Worm (Caenorhabditis elegans) whole organism, L2 larva: Measurements from ENCODE around the gene imp-2.

Experiments used
- C34F6.9 ChIP-seq: fragments of 150-350 bp; optimal IDR thresholded peaks from 2 replicates; lab custom pipeline; 2014; ENCODE audit warnings: missing biosample characterization, missing genetic modification characterization
- F13H6.1 ChIP-seq: sonication (generic microtip); optimal IDR thresholded peaks from 2 replicates; lab custom pipeline; 2016; ENCODE audit warnings: missing genetic modification characterization, missing compliant biosample characterization
- R02D3.7 ChIP-seq: fragments of 150-350 bp; optimal IDR thresholded peaks from 2 replicates; lab custom pipeline; 2014; ENCODE audit warnings: missing biosample characterization, missing genetic modification characterization
- ama-1 ChIP-seq: fragments of 150-350 bp; optimal IDR thresholded peaks from 2 replicates; lab custom pipeline; 2018; ENCODE audit warnings: inconsistent platforms
- ceh-82 ChIP-seq: fragments of 150-350 bp; optimal IDR thresholded peaks from 2 replicates; lab custom pipeline; 2014; ENCODE audit warnings: missing biosample characterization, missing genetic modification characterization
- dmd-4 ChIP-seq: sonication (generic microtip); optimal IDR thresholded peaks from 2 replicates; lab custom pipeline; 2017; ENCODE audit warnings: missing biosample characterization, missing genetic modification characterization
- egl-27 ChIP-seq: sonication (generic microtip); optimal IDR thresholded peaks from 3 replicates; lab custom pipeline; 2017; ENCODE audit warnings: missing biosample characterization, missing genetic modification reagents, missing genetic modification characterization
- elt-1 ChIP-seq: fragments of 150-350 bp; optimal IDR thresholded peaks from 2 replicates; lab custom pipeline; 2014; ENCODE audit warnings: missing biosample characterization, missing genetic modification characterization
- elt-3 ChIP-seq: sonication (generic microtip); optimal IDR thresholded peaks from 2 replicates; lab custom pipeline; 2017; ENCODE audit warnings: missing biosample characterization, missing genetic modification characterization
- fos-1 ChIP-seq: fragments of 150-350 bp; optimal IDR thresholded peaks from 2 replicates; lab custom pipeline; 2014; ENCODE audit warnings: missing biosample characterization, missing genetic modification characterization
- lin-11 ChIP-seq: fragments of 150-350 bp; sonication (generic microtip); optimal IDR thresholded peaks from 2 replicates; lab custom pipeline; 2014; ENCODE audit warnings: missing biosample characterization, missing genetic modification characterization, inconsistent platforms, mixed read lengths
- lsy-2 ChIP-seq, 2 experiments: fragments of 150-350 bp in 1 of 2; sonication (generic microtip) in 1 of 2; optimal IDR thresholded peaks; 2 replicates each; lab custom pipeline; 2014 to 2017; ENCODE audit warnings: missing biosample characterization in 2 of 2, missing genetic modification characterization in 2 of 2
- mab-5 ChIP-seq: fragments of 150-350 bp; optimal IDR thresholded peaks from 2 replicates; lab custom pipeline; 2014; ENCODE audit warnings: missing biosample characterization, missing genetic modification characterization
- mbf-1 ChIP-seq: sonication (generic microtip); optimal IDR thresholded peaks from 2 replicates; lab custom pipeline; 2017; ENCODE audit warnings: missing biosample characterization, missing genetic modification characterization
- nhr-11 ChIP-seq: fragments of 150-350 bp; optimal IDR thresholded peaks from 2 replicates; lab custom pipeline; 2014; ENCODE audit warnings: missing biosample characterization, missing genetic modification characterization
- nhr-12 ChIP-seq: fragments of 150-350 bp; optimal IDR thresholded peaks from 2 replicates; lab custom pipeline; 2014; ENCODE audit warnings: missing biosample characterization, missing genetic modification characterization
- nhr-21 ChIP-seq: fragments of 150-350 bp; optimal IDR thresholded peaks from 2 replicates; lab custom pipeline; 2014; ENCODE audit warnings: missing biosample characterization, missing genetic modification characterization
- nhr-23 ChIP-seq: fragments of 150-350 bp; optimal IDR thresholded peaks from 2 replicates; lab custom pipeline; 2014; ENCODE audit warnings: missing biosample characterization, missing genetic modification reagents, missing genetic modification characterization
- nhr-25 ChIP-seq: fragments of 150-350 bp; sonication (generic microtip); optimal IDR thresholded peaks from 3 replicates; lab custom pipeline; 2014; ENCODE audit warnings: missing biosample characterization, missing genetic modification characterization
- nhr-77 ChIP-seq: fragments of 150-350 bp; optimal IDR thresholded peaks from 2 replicates; lab custom pipeline; 2014; ENCODE audit warnings: missing biosample characterization, missing genetic modification characterization
- peb-1 ChIP-seq: fragments of 150-350 bp; optimal IDR thresholded peaks from 2 replicates; lab custom pipeline; 2014; ENCODE audit warnings: missing biosample characterization, missing genetic modification characterization
- sma-3 ChIP-seq: sonication (generic microtip); optimal IDR thresholded peaks from 2 replicates; lab custom pipeline; 2016; ENCODE audit warnings: missing genetic modification reagents, missing genetic modification characterization, missing compliant biosample characterization
- sma-9 ChIP-seq, 2 experiments: fragments of 150-350 bp in 1 of 2; sonication (generic microtip) in 1 of 2; optimal IDR thresholded peaks; 2 replicates each; lab custom pipeline; 2014 to 2016; ENCODE audit warnings: missing genetic modification characterization in 2 of 2, mild to moderate bottlenecking in 1 of 2, missing biosample characterization in 1 of 2, missing compliant biosample characterization in 1 of 2, missing genetic modification reagents in 1 of 2, moderate library complexity in 1 of 2
- snpc-4 ChIP-seq: fragments of 150-350 bp; optimal IDR thresholded peaks from 2 replicates; lab custom pipeline; 2014; ENCODE audit warnings: missing biosample characterization, missing genetic modification characterization
- unc-39 ChIP-seq: fragments of 150-350 bp; optimal IDR thresholded peaks from 2 replicates; lab custom pipeline; 2014; ENCODE audit warnings: missing biosample characterization, missing genetic modification characterization
- ztf-4 ChIP-seq: fragments of 150-350 bp; optimal IDR thresholded peaks from 2 replicates; lab custom pipeline; 2014; ENCODE audit warnings: missing biosample characterization, missing genetic modification characterization

Gene imp-2

DNA sequence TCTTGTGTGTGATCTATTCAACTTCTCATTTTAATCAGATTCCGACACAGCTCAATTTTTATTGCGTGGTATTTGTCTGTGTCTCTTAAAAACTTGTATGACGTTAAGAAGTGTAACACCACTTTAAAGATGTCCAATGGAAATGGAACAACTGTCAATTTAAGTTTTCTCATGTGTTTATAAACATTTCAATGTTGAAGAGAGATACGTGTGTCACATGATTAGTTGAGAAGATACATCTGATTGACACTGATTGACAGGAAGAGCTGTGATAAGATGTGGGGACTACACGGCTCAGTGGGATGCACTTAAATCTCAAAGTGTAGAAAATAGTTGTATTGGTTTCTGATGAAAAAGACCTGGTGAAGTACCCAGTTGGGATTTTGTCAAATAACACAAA is 50.4 kb downstream of the imp-2 start (continued):
- TF ChIP-seq lin-11 (no peak), nhr-21 (tag; lab: Kevin White, UChicago) (no peak), elt-1 (tag; lab: Kevin White, UChicago) (no peak), fos-1 (tag; lab: Kevin White, UChicago) (no peak), sma-9 (GFP tag; optimal IDR thresholded peaks at IDR 0.05; lab: Kevin White, UChicago) (peak; percentile 72), sma-9 (tag; optimal IDR thresholded peaks at IDR 0.05; lab: Kevin White, UChicago) (no peak), egl-27 (no peak), ceh-82 (no peak), nhr-11 (tag; lab: Kevin White, UChicago) (no peak), mab-5 (peak; percentile 58), R02D3.7 (tag; lab: Kevin White, UChicago) (no peak), nhr-12 (no peak), nhr-25 (tag; lab: Kevin White, UChicago) (no peak), sma-3 (GFP tag; lab: Kevin White, UChicago) (no peak)

DNA sequence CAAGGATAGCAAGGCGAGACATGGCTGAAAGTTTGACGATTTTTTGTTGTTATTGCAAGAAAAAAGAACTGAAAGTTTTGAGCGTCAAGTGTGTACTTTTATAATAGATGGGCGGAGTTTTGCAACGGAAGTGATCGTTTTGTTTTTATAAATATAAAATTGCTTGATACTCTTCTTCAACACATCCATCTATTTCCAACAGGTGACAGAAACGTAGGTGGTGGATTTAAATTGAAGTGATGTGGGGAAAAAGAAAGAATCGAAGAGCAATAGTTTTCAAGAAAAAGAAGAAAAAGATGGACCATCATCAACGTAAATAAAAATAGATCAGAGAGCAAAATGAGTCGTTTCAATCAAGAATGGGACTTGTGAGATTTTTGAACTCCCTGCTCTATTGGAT is 51.7 kb downstream of the imp-2 start, which contains the start of gene ttr-17:
Gene ttr-17, minus strand, starts transcription at position 24 of the 400 bp plus-strand sequence.
- TF ChIP-seq fos-1 (tag; lab: Kevin White, UChicago) (no peak), nhr-77 (no peak), ztf-4 (tag; lab: Kevin White, UChicago) (no peak), peb-1 (tag; lab: Kevin White, UChicago) (no peak), snpc-4 (no peak), elt-1 (tag; lab: Kevin White, UChicago) (no peak), ama-1 (peak; percentile 54), mab-5 (no peak), unc-39 (tag; lab: Kevin White, UChicago) (no peak), dmd-4 (tag; lab: Kevin White, UChicago) (no peak), sma-9 (GFP tag; optimal IDR thresholded peaks at IDR 0.05; lab: Kevin White, UChicago) (peak; percentile 50), sma-9 (tag; optimal IDR thresholded peaks at IDR 0.05; lab: Kevin White, UChicago) (no peak), nhr-25 (tag; lab: Kevin White, UChicago) (no peak), F13H6.1 (tag; lab: Kevin White, UChicago) (peak; percentile 54), nhr-23 (tag; lab: Kevin White, UChicago) (no peak), elt-3 (tag; lab: Kevin White, UChicago) (no peak), lsy-2 (tag; optimal IDR thresholded peaks at IDR 0.05; lab: Kevin White, UChicago) (peak in 1 of 2 experiments; percentile 43), mbf-1 (no peak), C34F6.9 (tag; lab: Kevin White, UChicago) (peak; percentile 7)
